Fruit fly (Drosophila melanogaster) whole organism: ENCODE data around the gene RpL13A.

Experiments used
- CG8478 ChIP-seq: fragments of >200 bp; optimal IDR thresholded peaks from 2 replicates; lab custom pipeline; 2018; ENCODE audit warnings: inconsistent platforms
- Dll ChIP-seq: fragments of >200 bp; optimal IDR thresholded peaks from 2 replicates; lab custom pipeline; 2017
- usp ChIP-seq: fragments of >200 bp; optimal IDR thresholded peaks from 2 replicates; lab custom pipeline; 2017; ENCODE audit warnings: missing biosample characterization, missing genetic modification characterization, mixed read lengths

DNA sequence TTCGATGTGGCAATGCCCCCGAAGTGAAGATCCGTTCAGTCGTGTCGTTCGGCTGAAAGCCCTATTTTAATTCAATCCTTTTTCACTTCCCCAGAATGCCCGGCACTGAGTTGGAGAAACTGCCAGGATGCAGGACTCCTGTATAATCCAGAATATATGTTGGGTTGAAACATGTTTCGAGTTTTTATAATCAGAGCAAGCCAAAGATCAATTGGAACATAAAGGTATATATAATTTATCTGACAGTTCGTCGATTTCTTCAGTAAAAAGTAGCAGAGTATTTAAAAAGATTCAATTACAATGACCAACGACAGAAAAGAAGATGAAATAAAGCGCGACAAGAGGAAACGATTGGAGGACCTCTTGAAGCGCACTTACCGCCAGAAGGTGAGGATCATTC lies 3.3 kb downstream of the RpL13A start, which contains the start of gene CG31551:
- no peak for TF ChIP-seq usp
- no peak for TF ChIP-seq Dll (lab: Kevin White, UChicago)
- no peak for TF ChIP-seq CG8478
